Worm (Caenorhabditis elegans) whole organism, L1 larva: ENCODE results near the gene arf-6.

Experiments
- C16A3.4 ChIP-seq: fragments of 150-350 bp; optimal IDR thresholded peaks from 2 replicates; lab custom pipeline; 2014; ENCODE audit warnings: missing biosample characterization, missing genetic modification characterization
- F16B12.6 ChIP-seq: fragments of 150-350 bp; optimal IDR thresholded peaks from 2 replicates; lab custom pipeline; 2014; ENCODE audit warnings: missing biosample characterization, missing genetic modification characterization
- Y116A8C.19 ChIP-seq: sonication (generic microtip); optimal IDR thresholded peaks from 2 replicates; lab custom pipeline; 2016; ENCODE audit warnings: missing compliant biosample characterization, missing genetic modification characterization, borderline replicate concordance
- alr-1 ChIP-seq: fragments of 200-800 bp; sonication (Bioruptor generic); optimal IDR thresholded peaks from 2 replicates; lab custom pipeline; 2018; ENCODE audit warnings: borderline replicate concordance, mild to moderate bottlenecking, missing genetic modification characterization, missing compliant biosample characterization
- aly-2 ChIP-seq: fragments of 150-350 bp; optimal IDR thresholded peaks from 2 replicates; lab custom pipeline; 2014; ENCODE audit warnings: missing biosample characterization, missing genetic modification characterization
- ama-1 ChIP-seq: fragments of 150-350 bp; optimal IDR thresholded peaks from 2 replicates; lab custom pipeline; 2014
- ceh-63 ChIP-seq: fragments of 200-800 bp; sonication (Bioruptor generic); optimal IDR thresholded peaks from 2 replicates; lab custom pipeline; 2018; ENCODE audit warnings: mild to moderate bottlenecking, missing genetic modification characterization, missing compliant biosample characterization
- ceh-82 ChIP-seq, 3 experiments: fragments of 150-350 bp in 1 of 3; sonication (generic microtip) in 2 of 3; optimal IDR thresholded peaks; 2 replicates each; lab custom pipeline; 2014 to 2017; ENCODE audit warnings: missing biosample characterization in 3 of 3, missing genetic modification characterization in 3 of 3
- ceh-90 ChIP-seq: sonication (generic microtip); optimal IDR thresholded peaks from 2 replicates; lab custom pipeline; 2016; ENCODE audit warnings: missing genetic modification characterization, missing compliant biosample characterization
- dsc-1 ChIP-seq: sonication (generic microtip); optimal IDR thresholded peaks from 2 replicates; lab custom pipeline; 2016; ENCODE audit warnings: mild to moderate bottlenecking, missing genetic modification characterization, missing compliant biosample characterization
- efl-1 ChIP-seq, 4 experiments: fragments of 150-350 bp; optimal IDR thresholded peaks in 3 of 4; peaks in 1 of 4; 1 replicate in 1 of 4; 2 replicates in 3 of 4; lab custom pipeline; 2014; ENCODE audit warnings: missing biosample characterization in 2 of 4, missing genetic modification characterization in 2 of 4, missing genetic modification reagents in 2 of 4
- fkh-10 ChIP-seq: sonication (generic microtip); optimal IDR thresholded peaks from 2 replicates; lab custom pipeline; 2017; ENCODE audit warnings: missing biosample characterization, missing genetic modification reagents, missing genetic modification characterization
- fos-1 ChIP-seq: fragments of 150-350 bp; optimal IDR thresholded peaks from 2 replicates; lab custom pipeline; 2014; ENCODE audit warnings: missing biosample characterization, missing genetic modification characterization
- grh-1 ChIP-seq: fragments of 200-800 bp; sonication (Bioruptor generic); IDR thresholded peaks from 2 replicates; pipeline ENCODE4 v1.3.6; 2022; ENCODE audit warnings: missing genetic modification reagents, missing genetic modification characterization, missing compliant biosample characterization
- hlh-17 ChIP-seq: fragments of 200-800 bp; sonication (Bioruptor generic); optimal IDR thresholded peaks from 2 replicates; lab custom pipeline; 2018; ENCODE audit warnings: missing genetic modification characterization, mild to moderate bottlenecking, missing compliant biosample characterization, moderate library complexity, borderline replicate concordance
- hlh-4 ChIP-seq: sonication (generic microtip); optimal IDR thresholded peaks from 2 replicates; lab custom pipeline; 2016; ENCODE audit warnings: mild to moderate bottlenecking, missing genetic modification characterization, missing compliant biosample characterization
- hpl-2 ChIP-seq: fragments of 150-350 bp; optimal IDR thresholded peaks from 2 replicates; lab custom pipeline; 2014; ENCODE audit warnings: missing biosample characterization, missing genetic modification reagents, missing genetic modification characterization
- irx-1 ChIP-seq: sonication (generic microtip); optimal IDR thresholded peaks from 2 replicates; lab custom pipeline; 2016; ENCODE audit warnings: missing genetic modification characterization, missing compliant biosample characterization
- jun-1 ChIP-seq: fragments of 150-350 bp; optimal IDR thresholded peaks from 2 replicates; lab custom pipeline; 2014; ENCODE audit warnings: missing biosample characterization, missing genetic modification reagents, missing genetic modification characterization
- lin-39 ChIP-seq: fragments of 150-350 bp; optimal IDR thresholded peaks from 2 replicates; lab custom pipeline; 2014; ENCODE audit warnings: missing biosample characterization, missing genetic modification reagents, missing genetic modification characterization
- mef-2 ChIP-seq: fragments of 150-350 bp; optimal IDR thresholded peaks from 2 replicates; lab custom pipeline; 2014; ENCODE audit warnings: missing biosample characterization, missing genetic modification characterization
- mep-1 ChIP-seq: fragments of 150-350 bp; optimal IDR thresholded peaks from 2 replicates; lab custom pipeline; 2014; ENCODE audit warnings: missing biosample characterization, missing genetic modification characterization
- nhr-11 ChIP-seq: fragments of 150-350 bp; optimal IDR thresholded peaks from 2 replicates; lab custom pipeline; 2014; ENCODE audit warnings: missing biosample characterization, missing genetic modification characterization
- nhr-12 ChIP-seq: sonication (generic microtip); optimal IDR thresholded peaks from 2 replicates; lab custom pipeline; 2017; ENCODE audit warnings: missing biosample characterization, missing genetic modification characterization
- nhr-20 ChIP-seq: sonication (generic microtip); optimal IDR thresholded peaks from 2 replicates; lab custom pipeline; 2016; ENCODE audit warnings: mild to moderate bottlenecking, missing genetic modification characterization, missing compliant biosample characterization
- nhr-47 ChIP-seq: sonication (generic microtip); optimal IDR thresholded peaks from 2 replicates; lab custom pipeline; 2016; ENCODE audit warnings: mild to moderate bottlenecking, missing genetic modification characterization, moderate library complexity, missing compliant biosample characterization
- nhr-76 ChIP-seq: sonication (generic microtip); optimal IDR thresholded peaks from 2 replicates; lab custom pipeline; 2017; ENCODE audit warnings: missing biosample characterization, missing genetic modification characterization
- nhr-85 ChIP-seq: sonication (generic microtip); peaks from one replicate; lab custom pipeline; 2016; ENCODE audit warnings: missing genetic modification characterization, inconsistent platforms, missing compliant biosample characterization
- sox-4 ChIP-seq: sonication (generic microtip); optimal IDR thresholded peaks from 2 replicates; lab custom pipeline; 2016; ENCODE audit warnings: missing genetic modification characterization, missing compliant biosample characterization
- sptf-1 ChIP-seq: fragments of 150-350 bp; optimal IDR thresholded peaks from 2 replicates; lab custom pipeline; 2014; ENCODE audit warnings: missing biosample characterization, missing genetic modification characterization
- swsn-7 ChIP-seq: sonication (generic microtip); optimal IDR thresholded peaks from 2 replicates; lab custom pipeline; 2016; ENCODE audit warnings: missing genetic modification characterization, missing compliant biosample characterization
- tbx-2 ChIP-seq: sonication (generic microtip); optimal IDR thresholded peaks from 2 replicates; lab custom pipeline; 2016; ENCODE audit warnings: missing genetic modification characterization, missing compliant biosample characterization
- unc-30 ChIP-seq: sonication (generic microtip); optimal IDR thresholded peaks from 2 replicates; lab custom pipeline; 2017; ENCODE audit warnings: missing biosample characterization, missing genetic modification characterization
- unc-62 ChIP-seq: fragments of 150-350 bp; optimal IDR thresholded peaks from 2 replicates; lab custom pipeline; 2014; ENCODE audit warnings: missing biosample characterization, missing genetic modification reagents, missing genetic modification characterization
- unc-86 ChIP-seq: sonication (generic microtip); optimal IDR thresholded peaks from 2 replicates; lab custom pipeline; 2016; ENCODE audit warnings: missing genetic modification characterization, missing compliant biosample characterization
- vab-15 ChIP-seq: sonication (generic microtip); optimal IDR thresholded peaks from 2 replicates; lab custom pipeline; 2017; ENCODE audit warnings: missing genotype, mild to moderate bottlenecking, missing genetic modification characterization, missing compliant biosample characterization
- xbp-1 ChIP-seq: sonication (generic microtip); optimal IDR thresholded peaks from 2 replicates; lab custom pipeline; 2016; ENCODE audit warnings: missing genetic modification characterization, missing compliant biosample characterization
- zag-1 ChIP-seq: fragments of 150-350 bp; optimal IDR thresholded peaks from 2 replicates; lab custom pipeline; 2014; ENCODE audit warnings: missing biosample characterization, missing genetic modification characterization
- ztf-4 ChIP-seq: fragments of 150-350 bp; optimal IDR thresholded peaks from 2 replicates; lab custom pipeline; 2014; ENCODE audit warnings: missing biosample characterization, missing genetic modification characterization

arf-6 gene

ce11 chrIV:16946746-16947145, at the start of gene arf-6, which contains the start of gene Y116A8C.9 (continued):
- TF ChIP-seq unc-86, result peak; percentile 57
- TF ChIP-seq hpl-2 (GFP tag; lab: Kevin White, UChicago), result no peak
- TF ChIP-seq dsc-1 (tag; lab: Kevin White, UChicago), result peak; percentile 76
- TF ChIP-seq nhr-76 (tag; lab: Kevin White, UChicago), result no peak
- TF ChIP-seq nhr-12 (tag; lab: Kevin White, UChicago), result no peak
- TF ChIP-seq lin-39 (tag; lab: Kevin White, UChicago), result peak; percentile 54
- peak; percentile 68 for TF ChIP-seq xbp-1 (tag; lab: Kevin White, UChicago)
- TF ChIP-seq ztf-4 (tag; lab: Kevin White, UChicago), result peak; percentile 47
- TF ChIP-seq Y116A8C.19 (tag; lab: Kevin White, UChicago), result no peak
- TF ChIP-seq mef-2 (tag; lab: Kevin White, UChicago), result no peak
- peak; percentile 63 for TF ChIP-seq nhr-20
- TF ChIP-seq grh-1 (GFP tag; lab: Robert Waterston, UW), result peak; percentile 31; the same call in 1 of the 2 replicates
- no peak for TF ChIP-seq zag-1 (tag; lab: Kevin White, UChicago)
- TF ChIP-seq unc-30 (tag; lab: Kevin White, UChicago), result no peak
- TF ChIP-seq tbx-2 (tag; lab: Kevin White, UChicago), result peak; percentile 73
- TF ChIP-seq C16A3.4, result peak; percentile 28
- TF ChIP-seq ceh-63 (GFP tag; lab: Kevin White, UChicago), result no peak
- TF ChIP-seq swsn-7 (tag; lab: Kevin White, UChicago), result peak; percentile 72
- TF ChIP-seq vab-15 (tag; lab: Kevin White, UChicago), result no peak
- TF ChIP-seq fkh-10 (GFP tag; lab: Kevin White, UChicago), result peak; percentile 3
- no peak for TF ChIP-seq alr-1 (tag; lab: Kevin White, UChicago)
- TF ChIP-seq nhr-47 (tag; lab: Kevin White, UChicago), result peak; percentile 74
- peak; percentile 70 for TF ChIP-seq mep-1 (tag; lab: Kevin White, UChicago)
- TF ChIP-seq sptf-1 (tag; lab: Kevin White, UChicago), result no peak
- TF ChIP-seq ama-1 (lab: Kevin White, UChicago), result no peak
- no peak for TF ChIP-seq aly-2
- peak; percentile 22 for TF ChIP-seq irx-1
- TF ChIP-seq sox-4 (tag; lab: Kevin White, UChicago), result peak; percentile 68
- no peak for TF ChIP-seq nhr-11
- TF ChIP-seq unc-62 (GFP tag; lab: Kevin White, UChicago), result no peak
- peak; percentile 18 for TF ChIP-seq F16B12.6 (tag; lab: Kevin White, UChicago)
- TF ChIP-seq fos-1 (tag; lab: Kevin White, UChicago), result peak; percentile 9
- no peak for TF ChIP-seq jun-1
- TF ChIP-seq, all 84 proteins: peak for 41

ce11 chrIV:16898205-16898604, 48.7 kb upstream of the arf-6 start:
- TF ChIP-seq ceh-82 (tag; optimal IDR thresholded peaks at IDR 0.05; lab: Kevin White, UChicago) (no peak), fos-1 (tag; lab: Kevin White, UChicago) (no peak), vab-15 (tag; lab: Kevin White, UChicago) (no peak), lin-39 (tag; lab: Kevin White, UChicago) (no peak), dsc-1 (tag; lab: Kevin White, UChicago) (no peak), nhr-85 (tag; lab: Kevin White, UChicago) (no peak), ceh-90 (tag; lab: Kevin White, UChicago) (no peak)

- TF ChIP-seq hlh-4 (tag; lab: Kevin White, UChicago), result no peak
- TF ChIP-seq xbp-1 (tag; lab: Kevin White, UChicago), result no peak
- no peak for TF ChIP-seq sox-4 (tag; lab: Kevin White, UChicago)
Measured at ce11 chrIV:16915751-16916150, 31.2 kb upstream of the arf-6 start, which contains the start of gene Y116A8C.3. TSS of gene Y116A8C.3 (plus strand) at chrIV:16916051.

- TF ChIP-seq efl-1 (optimal IDR thresholded peaks at IDR 0.05; lab: Kevin White, UChicago), result no peak
- peak in 1 of 2 experiments; percentile 23 for TF ChIP-seq efl-1 (GFP tag; optimal IDR thresholded peaks at IDR 0.05 in 1 of 2; lab: Kevin White, UChicago)
- TF ChIP-seq hlh-17 (GFP tag; lab: Kevin White, UChicago), result no peak
- no peak for TF ChIP-seq alr-1 (tag; lab: Kevin White, UChicago)
Measured at ce11 chrIV:16917831-16918429, 29.0 kb upstream of the arf-6 start, which contains the start of the genes Y116A8C.469 and Y116A8C.468. TSS of gene Y116A8C.469 (minus strand) at chrIV:16917931. TSS of gene Y116A8C.468 (plus strand) at chrIV:16918379.
